Fruit fly (Drosophila melanogaster) Kc167 (cell line): Measurements from ENCODE around the gene CG15561.

Experiments used
- Myc ChIP-seq: fragments of >200 bp; optimal IDR thresholded peaks from 2 replicates; lab custom pipeline; 2017; ENCODE audit warnings: missing external identifiers
- h ChIP-seq: fragments of >200 bp; optimal IDR thresholded peaks from 3 replicates; lab custom pipeline; 2018; ENCODE audit warnings: missing external identifiers
- insv ChIP-seq: fragments of >200 bp; optimal IDR thresholded peaks from 3 replicates; lab custom pipeline; 2018; ENCODE audit warnings: missing external identifiers
- psq ChIP-seq: fragments of >200 bp; optimal IDR thresholded peaks from 2 replicates; lab custom pipeline; 2017; ENCODE audit warnings: missing external identifiers
- ttk ChIP-seq: sonication (Bioruptor generic); optimal IDR thresholded peaks from 2 replicates; lab custom pipeline; 2017; ENCODE audit warnings: missing external identifiers

DNA sequence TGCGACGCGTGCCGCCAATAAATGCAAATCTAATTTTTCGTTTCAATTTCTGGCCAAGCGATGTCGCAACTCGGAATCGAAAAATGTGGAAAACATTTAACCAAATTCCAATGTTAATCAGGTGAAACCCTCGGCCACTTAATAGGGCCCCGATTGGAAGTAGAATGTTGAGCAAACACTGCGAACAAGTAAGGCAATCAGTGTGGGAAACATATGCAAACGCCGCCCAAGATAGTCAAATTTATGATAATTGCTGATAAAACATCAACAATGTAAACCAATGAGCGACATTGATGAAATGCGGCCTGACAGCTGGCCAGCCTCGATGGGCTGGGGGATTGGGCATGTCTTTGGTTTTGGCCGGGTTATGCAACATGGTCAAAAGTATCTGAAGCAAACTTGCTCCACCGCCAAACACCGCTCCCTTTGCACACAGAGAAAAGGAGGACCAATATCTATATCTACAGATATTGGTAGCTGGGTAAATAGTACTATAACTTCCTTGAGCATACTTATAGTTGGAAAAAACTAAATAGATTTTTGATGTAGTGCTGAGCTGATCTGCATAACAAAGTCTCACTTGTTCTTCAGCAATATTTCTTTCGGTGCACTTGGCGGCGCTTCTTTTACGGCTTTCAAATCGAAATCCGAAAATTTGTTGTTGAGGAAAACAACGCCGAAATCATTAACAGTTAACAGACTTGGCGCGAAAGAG is 31.7 kb upstream of the CG15561 start:
- no peak for TF ChIP-seq ttk (lab: Kevin White, UChicago)
- no peak for TF ChIP-seq psq (lab: Kevin White, UChicago)
- no peak for TF ChIP-seq insv
- TF ChIP-seq h, result no peak
- TF ChIP-seq Myc (lab: Kevin White, UChicago), result no peak
